Worm (Caenorhabditis elegans) whole organism, L1 larva: ENCODE data around the gene srw-17.

Source experiments
- alr-1 ChIP-seq: fragments of 200-800 bp; sonication (Bioruptor generic); optimal IDR thresholded peaks from 2 replicates; lab custom pipeline; 2018; ENCODE audit warnings: borderline replicate concordance, mild to moderate bottlenecking, missing genetic modification characterization, missing compliant biosample characterization
- egl-27 ChIP-seq, 2 experiments: fragments of 150-350 bp in 1 of 2; sonication (generic microtip); optimal IDR thresholded peaks; 3 replicates each; lab custom pipeline; 2017 to 2018; ENCODE audit warnings: missing biosample characterization in 2 of 2, missing genetic modification characterization in 2 of 2, missing genetic modification reagents in 2 of 2
- mdl-1 ChIP-seq, 2 experiments: fragments of 150-350 bp; optimal IDR thresholded peaks; 2 replicates each; lab custom pipeline; 2014 to 2017; ENCODE audit warnings: missing biosample characterization in 2 of 2, missing genetic modification characterization in 2 of 2, inconsistent platforms in 1 of 2
- nhr-12 ChIP-seq: sonication (generic microtip); optimal IDR thresholded peaks from 2 replicates; lab custom pipeline; 2017; ENCODE audit warnings: missing biosample characterization, missing genetic modification characterization
- nhr-47 ChIP-seq: sonication (generic microtip); optimal IDR thresholded peaks from 2 replicates; lab custom pipeline; 2016; ENCODE audit warnings: mild to moderate bottlenecking, missing genetic modification characterization, moderate library complexity, missing compliant biosample characterization
- nhr-85 ChIP-seq: sonication (generic microtip); peaks from one replicate; lab custom pipeline; 2016; ENCODE audit warnings: missing genetic modification characterization, inconsistent platforms, missing compliant biosample characterization
- skn-1 ChIP-seq: fragments of 150-350 bp; optimal IDR thresholded peaks from 2 replicates; lab custom pipeline; 2014; ENCODE audit warnings: missing biosample characterization, missing genetic modification characterization
- snpc-4 ChIP-seq: fragments of 150-350 bp; optimal IDR thresholded peaks from 2 replicates; lab custom pipeline; 2014; ENCODE audit warnings: missing biosample characterization, missing genetic modification characterization
- tbx-2 ChIP-seq: sonication (generic microtip); optimal IDR thresholded peaks from 2 replicates; lab custom pipeline; 2016; ENCODE audit warnings: missing genetic modification characterization, missing compliant biosample characterization
- unc-62 ChIP-seq: fragments of 150-350 bp; optimal IDR thresholded peaks from 2 replicates; lab custom pipeline; 2014; ENCODE audit warnings: missing biosample characterization, missing genetic modification reagents, missing genetic modification characterization

DNA sequence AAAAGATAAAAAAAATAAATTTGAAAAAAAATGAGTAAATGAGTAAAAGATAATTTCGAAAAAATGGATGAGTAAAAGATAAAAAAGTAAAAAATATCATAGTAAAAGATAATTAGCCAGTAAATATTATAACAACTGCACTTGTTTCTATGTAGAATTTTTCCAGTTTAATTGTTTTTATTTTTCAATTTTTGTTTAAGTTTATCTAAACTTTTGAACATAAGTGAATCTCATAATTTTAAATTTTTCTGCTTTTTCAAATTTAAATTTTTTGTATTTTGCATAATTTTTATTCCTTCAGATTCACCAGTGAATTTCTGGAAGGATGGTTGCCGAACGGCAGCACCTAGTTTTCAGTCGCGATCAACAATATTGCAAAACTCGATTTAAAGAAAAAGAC lies 35.6 kb downstream of the srw-17 start, which contains the start of gene chil-12:
- TF ChIP-seq mdl-1 (tag; optimal IDR thresholded peaks at IDR 0.05; lab: Kevin White, UChicago) (no peak), egl-27 (tag; optimal IDR thresholded peaks at IDR 0.05; lab: Kevin White, UChicago) (no peak), skn-1 (tag; lab: Kevin White, UChicago) (no peak), nhr-12 (tag; lab: Kevin White, UChicago) (no peak), snpc-4 (tag; lab: Kevin White, UChicago) (no peak), nhr-47 (tag; lab: Kevin White, UChicago) (no peak), nhr-85 (no peak), unc-62 (no peak), tbx-2 (tag; lab: Kevin White, UChicago) (no peak), alr-1 (tag; lab: Kevin White, UChicago) (no peak)
